Fruit fly (Drosophila melanogaster) whole organism, wandering third instar larva: ENCODE measurements around the gene CG31360.

Experiments
- CG32264 ChIP-seq: fragments of 200-800 bp; sonication (Bioruptor generic); optimal IDR thresholded peaks from 2 replicates; lab custom pipeline; 2016; ENCODE audit warnings: missing biosample characterization, missing genetic modification characterization
- CG9705 ChIP-seq: fragments of 200-800 bp; sonication (Bioruptor generic); optimal IDR thresholded peaks from 2 replicates; lab custom pipeline; 2018; ENCODE audit warnings: missing biosample characterization, mild to moderate bottlenecking, missing genetic modification characterization
- CrebA ChIP-seq: fragments of 200-800 bp; sonication (Bioruptor generic); optimal IDR thresholded peaks from 2 replicates; lab custom pipeline; 2016; ENCODE audit warnings: missing biosample characterization, mild to moderate bottlenecking, missing genetic modification characterization, borderline replicate concordance
- Dfd ChIP-seq: fragments of >200 bp; optimal IDR thresholded peaks from 2 replicates; lab custom pipeline; 2017; ENCODE audit warnings: missing biosample characterization, missing genetic modification characterization
- Dif ChIP-seq: fragments of 200-275, 200-300 bp; sonication (Bioruptor generic); optimal IDR thresholded peaks from 2 replicates; lab custom pipeline; 2018; ENCODE audit warnings: missing biosample characterization, missing genetic modification characterization; ENCODE audit not compliant: partially characterized antibody
- GATAd ChIP-seq: sonication (Bioruptor generic); optimal IDR thresholded peaks from 2 replicates; lab custom pipeline; 2016; ENCODE audit warnings: missing biosample characterization, missing genetic modification characterization
- HLH106 ChIP-seq: fragments of 200-800 bp; optimal IDR thresholded peaks from 3 replicates; lab custom pipeline; 2019; ENCODE audit warnings: missing biosample characterization, mild to moderate bottlenecking, missing genetic modification characterization, moderate library complexity
- Hnf4 ChIP-seq: fragments of 200-800 bp; sonication (Bioruptor generic); optimal IDR thresholded peaks from 2 replicates; lab custom pipeline; 2016; ENCODE audit warnings: missing biosample characterization, mild to moderate bottlenecking, missing genetic modification characterization
- Hr78 ChIP-seq: fragments of >200 bp; optimal IDR thresholded peaks from 2 replicates; lab custom pipeline; 2017; ENCODE audit warnings: missing biosample characterization, missing genetic modification characterization
- Hr83 ChIP-seq: fragments of 200-300 bp; sonication (Bioruptor generic); optimal IDR thresholded peaks from 2 replicates; lab custom pipeline; 2016; ENCODE audit warnings: missing biosample characterization, mild to moderate bottlenecking, missing genetic modification characterization, moderate library complexity; ENCODE audit not compliant: poor library complexity, severe bottlenecking
- Mio ChIP-seq: sonication (Bioruptor generic); optimal IDR thresholded peaks from 2 replicates; lab custom pipeline; 2016; ENCODE audit warnings: missing biosample characterization, missing genetic modification characterization
- Myc ChIP-seq: fragments of >200 bp; optimal IDR thresholded peaks from 2 replicates; lab custom pipeline; 2017
- OdsH ChIP-seq: fragments of 200-800 bp; sonication (Bioruptor generic); optimal IDR thresholded peaks from 2 replicates; lab custom pipeline; 2016; ENCODE audit warnings: missing biosample characterization, mild to moderate bottlenecking, missing genetic modification characterization
- Rel ChIP-seq, 2 experiments: fragments of 200-800 bp; sonication (Bioruptor generic) in 1 of 2; optimal IDR thresholded peaks; 2 replicates in 1 of 2; 3 replicates in 1 of 2; lab custom pipeline; 2016 to 2019; ENCODE audit warnings: mild to moderate bottlenecking in 2 of 2, missing biosample characterization in 2 of 2, missing genetic modification characterization in 2 of 2, moderate library complexity in 1 of 2
- Sp1 ChIP-seq: fragments of 200-800 bp; sonication (Bioruptor generic); optimal IDR thresholded peaks from 3 replicates; lab custom pipeline; 2019; ENCODE audit warnings: missing biosample characterization, mild to moderate bottlenecking, missing genetic modification characterization, moderate library complexity
- br ChIP-seq: fragments of 200-800 bp; sonication (Bioruptor generic); optimal IDR thresholded peaks from 2 replicates; lab custom pipeline; 2016; ENCODE audit warnings: missing biosample characterization, missing genetic modification characterization
- dl ChIP-seq, 2 experiments: fragments of 175-275, 200-275 bp in 1 of 2; fragments of 200-275 bp in 1 of 2; sonication (Bioruptor generic); optimal IDR thresholded peaks; lab custom pipeline; 2018; ENCODE audit warnings: mild to moderate bottlenecking in 2 of 2, missing biosample characterization in 2 of 2, missing genetic modification characterization in 2 of 2, moderate library complexity in 2 of 2; ENCODE audit not compliant: partially characterized antibody in 2 of 2, insufficient read depth in 1 of 2
- dmrt93B ChIP-seq: fragments of 200-800 bp; sonication (Bioruptor generic); optimal IDR thresholded peaks from 2 replicates; lab custom pipeline; 2018; ENCODE audit warnings: missing biosample characterization, mild to moderate bottlenecking, missing genetic modification characterization
- dsf ChIP-seq: sonication (Bioruptor generic); optimal IDR thresholded peaks from 2 replicates; lab custom pipeline; 2016; ENCODE audit warnings: missing biosample characterization, missing genetic modification characterization, borderline replicate concordance
- foxo ChIP-seq, 2 experiments: fragments of 200-800 bp; sonication (Bioruptor generic); optimal IDR thresholded peaks; 2 replicates in 1 of 2; 3 replicates in 1 of 2; lab custom pipeline; 2016 to 2017; ENCODE audit warnings: missing biosample characterization in 2 of 2, missing genetic modification characterization in 2 of 2
- fru ChIP-seq: fragments of 200-800 bp; sonication (Bioruptor generic); optimal IDR thresholded peaks from 3 replicates; lab custom pipeline; 2016; ENCODE audit warnings: missing biosample characterization, mild to moderate bottlenecking, missing genetic modification characterization
- h ChIP-seq: fragments of 200-800 bp; sonication (Bioruptor generic); optimal IDR thresholded peaks from 3 replicates; lab custom pipeline; 2016; ENCODE audit warnings: missing biosample characterization, mild to moderate bottlenecking, missing genetic modification characterization
- jim ChIP-seq: fragments of 175-275, 200-325 bp; sonication (Bioruptor generic); optimal IDR thresholded peaks from 2 replicates; lab custom pipeline; 2016; ENCODE audit warnings: missing biosample characterization, mild to moderate bottlenecking, missing genetic modification characterization
- lola ChIP-seq: fragments of >200 bp; optimal IDR thresholded peaks from 2 replicates; lab custom pipeline; 2017; ENCODE audit warnings: missing biosample characterization, missing genetic modification characterization
- pan ChIP-seq: fragments of >200 bp; optimal IDR thresholded peaks from 2 replicates; lab custom pipeline; 2017
- psq ChIP-seq: fragments of 200-800 bp; sonication (Bioruptor generic); optimal IDR thresholded peaks from 3 replicates; lab custom pipeline; 2017; ENCODE audit warnings: missing biosample characterization, mild to moderate bottlenecking, missing genetic modification characterization, moderate library complexity
- rgr ChIP-seq: fragments of 200-800 bp; sonication (Bioruptor generic); optimal IDR thresholded peaks from 3 replicates; lab custom pipeline; 2016; ENCODE audit warnings: missing biosample characterization, mild to moderate bottlenecking, missing genetic modification characterization
- sage ChIP-seq: fragments of 200-800 bp; sonication (Bioruptor generic); optimal IDR thresholded peaks from 2 replicates; lab custom pipeline; 2016; ENCODE audit warnings: missing biosample characterization, mild to moderate bottlenecking, missing genetic modification characterization
- sv ChIP-seq: fragments of 200-800 bp; sonication (Bioruptor generic); optimal IDR thresholded peaks from 3 replicates; lab custom pipeline; 2016; ENCODE audit warnings: missing biosample characterization, missing genetic modification characterization
- tai ChIP-seq: sonication (Bioruptor generic); optimal IDR thresholded peaks from 2 replicates; lab custom pipeline; 2016; ENCODE audit warnings: missing biosample characterization, missing genetic modification characterization
- usp ChIP-seq: fragments of >200 bp; optimal IDR thresholded peaks from 2 replicates; lab custom pipeline; 2017; ENCODE audit warnings: missing biosample characterization, missing genetic modification characterization
- woc ChIP-seq: sonication (Bioruptor generic); optimal IDR thresholded peaks from 2 replicates; lab custom pipeline; 2016; ENCODE audit warnings: missing biosample characterization, mild to moderate bottlenecking, missing genetic modification characterization

Gene CG31360

DNA sequence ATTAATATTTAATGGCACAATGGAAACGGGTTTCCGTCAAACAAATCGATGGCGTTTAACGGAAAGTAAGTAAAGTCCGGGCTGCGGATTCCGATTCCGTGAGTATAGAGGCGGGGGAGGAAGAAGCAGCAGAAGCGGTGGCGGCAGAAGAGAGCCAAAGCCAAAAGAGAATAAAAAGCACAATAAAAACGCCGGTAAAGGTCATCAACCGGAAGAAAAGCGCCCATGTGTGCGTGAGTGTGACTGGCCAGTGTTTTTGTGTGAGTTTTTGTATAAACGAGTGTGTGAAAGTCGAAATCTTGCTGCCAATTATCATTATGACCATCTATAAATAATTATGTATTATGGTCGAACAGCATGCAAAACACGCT, 4.6 kb upstream of the CG31360 start:
- TF ChIP-seq dl (GFP tag; optimal IDR thresholded peaks at IDR 0.05; lab: Kevin White, UChicago; ENCODE audit: insufficient read depth in 1 of 2, partially characterized antibody in 2 of 2) (peak in 1 of 2 experiments; percentile 8), Myc (lab: Kevin White, UChicago) (no peak), jim (GFP tag; lab: Kevin White, UChicago) (peak; percentile 80), Rel (GFP tag; optimal IDR thresholded peaks at IDR 0.05; lab: Kevin White, UChicago) (no peak), Rel (tag; optimal IDR thresholded peaks at IDR 0.05; lab: Kevin White, UChicago) (peak; percentile 45), woc (GFP tag; lab: Kevin White, UChicago) (no peak), CG9705 (GFP tag; lab: Kevin White, UChicago) (no peak), h (no peak), Hr78 (GFP tag; lab: Kevin White, UChicago) (no peak), Mio (GFP tag; lab: Kevin White, UChicago) (no peak), Dfd (GFP tag; lab: Kevin White, UChicago) (no peak), Hnf4 (GFP tag; lab: Kevin White, UChicago) (no peak), dmrt93B (no peak), Dif (no peak), psq (GFP tag; lab: Kevin White, UChicago) (no peak), sage (no peak), rgr (GFP tag; lab: Kevin White, UChicago) (no peak), lola (no peak), GATAd (GFP tag; lab: Kevin White, UChicago) (no peak), sv (GFP tag; lab: Kevin White, UChicago) (no peak)

DNA sequence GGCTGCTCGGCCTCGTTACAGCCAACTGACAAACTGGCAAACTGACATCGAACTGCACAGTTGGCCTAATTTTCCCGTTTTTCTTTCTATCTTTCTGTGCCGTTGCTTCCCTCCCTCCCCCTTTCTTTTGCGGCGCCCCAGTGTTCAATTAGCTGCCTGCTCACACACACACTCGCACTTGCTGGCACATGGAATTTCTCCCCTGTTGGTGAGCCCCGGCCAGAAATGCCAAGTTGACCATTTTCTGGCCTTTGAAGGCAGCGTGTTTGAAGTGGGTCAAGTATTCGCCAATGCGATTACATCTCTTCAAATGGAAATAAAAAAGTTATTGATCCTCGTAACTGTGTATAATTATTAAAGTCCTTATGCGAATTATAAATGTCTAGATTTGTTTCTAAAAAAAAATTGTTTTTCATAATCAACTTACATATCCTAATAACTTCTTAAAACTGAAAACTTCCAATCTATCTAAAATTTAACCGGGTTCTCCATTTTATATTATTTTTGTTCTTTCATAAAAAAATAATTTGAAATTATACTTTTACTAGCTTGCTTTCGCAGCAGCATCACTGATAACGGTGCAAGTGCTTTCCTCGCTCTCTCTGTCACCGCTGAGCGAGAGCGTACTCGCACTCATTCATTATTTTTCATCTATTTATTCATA, 4.1 kb upstream of the CG31360 start:
- TF ChIP-seq GATAd (GFP tag; lab: Kevin White, UChicago): no peak
- no peak for TF ChIP-seq tai (GFP tag; lab: Kevin White, UChicago)
- peak; percentile 64 for TF ChIP-seq woc (GFP tag; lab: Kevin White, UChicago)
- peak; percentile 22 for TF ChIP-seq fru (GFP tag; lab: Kevin White, UChicago)
- no peak for TF ChIP-seq Hr83
- no peak for TF ChIP-seq jim (GFP tag; lab: Kevin White, UChicago)
- TF ChIP-seq h: peak; percentile 24
- no peak for TF ChIP-seq dl (GFP tag; optimal IDR thresholded peaks at IDR 0.05; lab: Kevin White, UChicago; ENCODE audit: insufficient read depth in 1 of 2, partially characterized antibody in 2 of 2)
- TF ChIP-seq Myc (lab: Kevin White, UChicago): peak; percentile 93
- TF ChIP-seq foxo (GFP tag; optimal IDR thresholded peaks at IDR 0.05; lab: Kevin White, UChicago): peak in 1 of 2 experiments; percentile 58
- peak; percentile 23 for TF ChIP-seq OdsH
- TF ChIP-seq HLH106 (tag; lab: Kevin White, UChicago): peak; percentile 62
- no peak for TF ChIP-seq Mio (GFP tag; lab: Kevin White, UChicago)
- TF ChIP-seq CG32264 (GFP tag; lab: Kevin White, UChicago): no peak
- no peak for TF ChIP-seq Rel (GFP tag; optimal IDR thresholded peaks at IDR 0.05; lab: Kevin White, UChicago)
- no peak for TF ChIP-seq Rel (tag; optimal IDR thresholded peaks at IDR 0.05; lab: Kevin White, UChicago)
- TF ChIP-seq psq (GFP tag; lab: Kevin White, UChicago): no peak
- TF ChIP-seq Hr78 (GFP tag; lab: Kevin White, UChicago): no peak
- no peak for TF ChIP-seq Dif
- TF ChIP-seq dsf (GFP tag; lab: Kevin White, UChicago): no peak
- TF ChIP-seq lola: no peak
- TF ChIP-seq br (GFP tag; lab: Kevin White, UChicago): no peak
- TF ChIP-seq usp (GFP tag; lab: Kevin White, UChicago): no peak
- peak; percentile 3 for TF ChIP-seq Hnf4 (GFP tag; lab: Kevin White, UChicago)
- TF ChIP-seq sv (GFP tag; lab: Kevin White, UChicago): peak; percentile 9
- peak; percentile 55 for TF ChIP-seq Sp1
- no peak for TF ChIP-seq dmrt93B
- TF ChIP-seq rgr (GFP tag; lab: Kevin White, UChicago): peak; percentile 17

dm6 chr3R:17681611-17682243, 3.2 kb upstream of the CG31360 start:
- TF ChIP-seq dl (GFP tag; optimal IDR thresholded peaks at IDR 0.05; lab: Kevin White, UChicago; ENCODE audit: insufficient read depth in 1 of 2, partially characterized antibody in 2 of 2) (peak in 1 of 2 experiments; percentile 2), pan (lab: Kevin White, UChicago) (no peak), Rel (GFP tag; optimal IDR thresholded peaks at IDR 0.05; lab: Kevin White, UChicago) (no peak), Rel (tag; optimal IDR thresholded peaks at IDR 0.05; lab: Kevin White, UChicago) (peak; percentile 37), CG9705 (GFP tag; lab: Kevin White, UChicago) (no peak), Dif (peak; percentile 43), woc (GFP tag; lab: Kevin White, UChicago) (no peak), CrebA (GFP tag; lab: Kevin White, UChicago) (no peak), sage (no peak)
